Worm (Caenorhabditis elegans) whole organism, mixed stage, embryonic: Measurements from ENCODE around the gene K11D12.13.

ENCODE experiments used
- blmp-1 ChIP-seq: fragments of 150-350 bp; optimal IDR thresholded peaks from 2 replicates; lab custom pipeline; 2014; ENCODE audit warnings: missing biosample characterization, missing genetic modification characterization
- ceh-43 ChIP-seq: fragments of 200-800 bp; sonication (Bioruptor generic); optimal IDR thresholded peaks from 2 replicates; lab custom pipeline; 2018; ENCODE audit warnings: mild to moderate bottlenecking, missing genetic modification characterization, moderate library complexity, missing compliant biosample characterization
- ces-1 ChIP-seq: fragments of 150-350 bp; optimal IDR thresholded peaks from 2 replicates; lab custom pipeline; 2014; ENCODE audit warnings: missing biosample characterization, missing genetic modification reagents, missing genetic modification characterization
- cnd-1 ChIP-seq: fragments of 200-800 bp; sonication (Bioruptor generic); optimal IDR thresholded peaks from 2 replicates; lab custom pipeline; 2018; ENCODE audit warnings: mild to moderate bottlenecking, missing genetic modification characterization, missing compliant biosample characterization
- elt-3 ChIP-seq: fragments of 150-350 bp; optimal IDR thresholded peaks from 2 replicates; lab custom pipeline; 2014; ENCODE audit warnings: missing biosample characterization, missing genetic modification characterization
- lin-13 ChIP-seq: fragments of 150-350 bp; optimal IDR thresholded peaks from 2 replicates; lab custom pipeline; 2014; ENCODE audit warnings: missing biosample characterization, missing genetic modification characterization
- mab-5 ChIP-seq: fragments of 150-350 bp; optimal IDR thresholded peaks from 2 replicates; lab custom pipeline; 2014; ENCODE audit warnings: missing biosample characterization, missing genetic modification characterization
- mep-1 ChIP-seq: fragments of 150-350 bp; optimal IDR thresholded peaks from 2 replicates; lab custom pipeline; 2017; ENCODE audit warnings: missing biosample characterization, missing genetic modification reagents, missing genetic modification characterization, inconsistent platforms
- snpc-4 ChIP-seq: fragments of 150-350 bp; optimal IDR thresholded peaks from 2 replicates; lab custom pipeline; 2014; ENCODE audit warnings: missing biosample characterization, missing genetic modification characterization
- unc-39 ChIP-seq: fragments of 150-350 bp; optimal IDR thresholded peaks from 2 replicates; lab custom pipeline; 2014; ENCODE audit warnings: missing biosample characterization, missing genetic modification characterization
- unc-62 ChIP-seq: fragments of 150-350 bp; optimal IDR thresholded peaks from 2 replicates; lab custom pipeline; 2014; ENCODE audit warnings: missing biosample characterization, missing genetic modification reagents, missing genetic modification characterization

DNA sequence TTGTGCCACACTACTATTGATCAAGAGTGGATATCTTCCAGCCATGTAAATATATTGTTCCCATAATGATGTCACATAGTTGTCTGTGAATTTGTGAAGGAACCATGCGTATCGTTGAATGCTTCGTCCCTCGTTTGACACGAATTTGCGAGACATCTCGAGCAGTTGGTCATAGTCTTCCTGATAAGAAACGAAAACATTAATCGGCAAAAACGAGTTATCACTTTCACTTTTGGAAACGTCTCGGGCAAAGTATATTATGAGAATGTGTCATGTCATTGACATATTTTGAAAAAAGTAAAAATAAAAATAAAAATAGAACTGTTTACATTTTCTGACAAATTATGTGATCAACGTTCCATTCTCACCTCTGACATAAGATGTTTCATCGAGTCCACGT, 6.8 kb upstream of the K11D12.13 start:
- TF ChIP-seq ces-1 (no peak), cnd-1 (no peak), ceh-43 (GFP tag; lab: Kevin White, UChicago) (no peak), mep-1 (no peak), snpc-4 (no peak), unc-39 (no peak), mab-5 (tag; lab: Kevin White, UChicago) (no peak), unc-62 (no peak), blmp-1 (tag; lab: Kevin White, UChicago) (no peak), lin-13 (no peak), elt-3 (tag; lab: Kevin White, UChicago) (no peak)
